Worm (Caenorhabditis elegans): Measurements from ENCODE around the gene ify-1.

DNA sequence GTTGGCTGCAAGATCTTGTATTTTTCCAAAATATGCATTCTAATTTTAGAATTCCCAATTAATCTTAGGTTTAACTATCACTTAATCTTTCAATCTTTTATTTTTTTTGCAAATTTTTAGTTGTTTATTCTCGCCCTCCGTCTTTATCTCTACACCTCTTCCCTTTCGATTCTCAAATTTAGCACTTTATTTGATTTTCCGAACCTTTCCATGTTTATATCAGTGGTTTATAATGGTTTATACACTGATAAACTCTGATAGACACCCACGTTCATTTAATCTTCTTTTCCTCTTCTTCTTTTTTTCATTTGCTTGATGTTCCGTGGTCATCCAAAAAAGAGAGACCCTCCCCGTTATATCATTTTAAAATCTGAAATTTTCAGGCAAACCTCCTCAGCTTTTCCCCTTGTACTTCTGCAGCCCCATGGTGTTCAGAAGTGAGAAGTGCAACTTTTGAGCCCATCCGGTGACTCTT lies 32.6 kb downstream of the ify-1 start, which contains the start of the genes nsy-1 and F59A6.13:
- no peak for TF ChIP-seq saeg-2 (GFP tag; IDR thresholded peaks at IDR 0.05)
- no peak for TF ChIP-seq ceh-44 (GFP tag; IDR thresholded peaks at IDR 0.05)
- TF ChIP-seq fos-1 (tag; optimal IDR thresholded peaks at IDR 0.05) = no peak
- no peak for TF ChIP-seq dmd-8 (GFP tag; IDR thresholded peaks at IDR 0.05)
- no peak for TF ChIP-seq skn-1 (tag; optimal IDR thresholded peaks at IDR 0.05)
- TF ChIP-seq nhr-77 (tag; optimal IDR thresholded peaks at IDR 0.05) = no peak
